Fruit fly (Drosophila melanogaster) whole organism, pupa: ENCODE data around the gene NdufA3.

Experiments used
- CG10348 ChIP-seq: fragments of 200-800 bp; sonication (Bioruptor generic); IDR thresholded peaks from 2 replicates; pipeline ENCODE4 v1.3.6; 2022; ENCODE audit warnings: missing biosample characterization, missing genetic modification characterization
- CG12605 ChIP-seq: fragments of 200-800 bp; sonication (Bioruptor generic); IDR thresholded peaks from 2 replicates; pipeline ENCODE4 v1.3.6; 2022; ENCODE audit warnings: missing biosample characterization, missing genetic modification characterization
- CG13204 ChIP-seq: fragments of 200-800 bp; sonication (Bioruptor generic); optimal IDR thresholded peaks from 2 replicates; lab custom pipeline; 2018; ENCODE audit warnings: missing biosample characterization, mild to moderate bottlenecking, missing genetic modification characterization, moderate library complexity
- CG14655 ChIP-seq: fragments of 200-800 bp; sonication (Bioruptor generic); optimal IDR thresholded peaks from 3 replicates; lab custom pipeline; 2017; ENCODE audit warnings: mild to moderate bottlenecking, missing biosample characterization, missing genetic modification reagents, missing genetic modification characterization
- CG15710 ChIP-seq: fragments of 200-800 bp; sonication (Bioruptor generic); optimal IDR thresholded peaks from 2 replicates; lab custom pipeline; 2018; ENCODE audit warnings: missing biosample characterization, mild to moderate bottlenecking, missing genetic modification characterization, moderate library complexity
- CG17806 ChIP-seq: fragments of 200-800 bp; sonication (Bioruptor generic); optimal IDR thresholded peaks from 2 replicates; lab custom pipeline; 2018; ENCODE audit warnings: missing biosample characterization, mild to moderate bottlenecking, missing genetic modification characterization, moderate library complexity
- CG32121 ChIP-seq: fragments of 200-800 bp; sonication (Bioruptor generic); IDR thresholded peaks from 2 replicates; pipeline ENCODE4 v1.3.6; 2022; ENCODE audit warnings: missing biosample characterization, missing genetic modification characterization
- CG34367 ChIP-seq: fragments of 200-800 bp; sonication (Bioruptor generic); optimal IDR thresholded peaks from 2 replicates; lab custom pipeline; 2018; ENCODE audit warnings: missing biosample characterization, mild to moderate bottlenecking, missing genetic modification characterization
- CG4496 ChIP-seq: fragments of 200-800 bp; sonication (Bioruptor generic); IDR thresholded peaks from 3 replicates; pipeline ENCODE4 v1.3.6; 2022; ENCODE audit warnings: missing biosample characterization, missing genetic modification characterization
- CG8159 ChIP-seq: fragments of 200-800 bp; sonication (Bioruptor generic); optimal IDR thresholded peaks from 3 replicates; lab custom pipeline; 2018; ENCODE audit warnings: missing biosample characterization, mild to moderate bottlenecking, missing genetic modification characterization, moderate library complexity
- CG8301 ChIP-seq: fragments of 200-800 bp; sonication (Bioruptor generic); optimal IDR thresholded peaks from 2 replicates; lab custom pipeline; 2018; ENCODE audit warnings: missing biosample characterization, mild to moderate bottlenecking, missing genetic modification characterization
- CG9948 ChIP-seq: fragments of 200-800 bp; sonication (Bioruptor generic); optimal IDR thresholded peaks from 2 replicates; lab custom pipeline; 2018; ENCODE audit warnings: missing biosample characterization, mild to moderate bottlenecking, missing genetic modification characterization, moderate library complexity
- D1 ChIP-seq: fragments of 200-800 bp; sonication (Bioruptor generic); optimal IDR thresholded peaks from 2 replicates; lab custom pipeline; 2018; ENCODE audit warnings: missing biosample characterization, mild to moderate bottlenecking, missing genetic modification characterization, moderate library complexity
- EcR ChIP-seq: fragments of 200-800 bp; sonication (Bioruptor generic); optimal IDR thresholded peaks from 3 replicates; lab custom pipeline; 2019; ENCODE audit warnings: missing biosample characterization, missing genetic modification characterization, mild to moderate bottlenecking, moderate library complexity, missing genetic modification reagents
- Ets98B ChIP-seq: fragments of 200-800 bp; sonication (Bioruptor generic); IDR thresholded peaks from 2 replicates; pipeline ENCODE4 v1.3.6; 2022; ENCODE audit warnings: missing biosample characterization, missing genetic modification characterization
- Pif1A ChIP-seq: fragments of 200-800 bp; sonication (Bioruptor generic); optimal IDR thresholded peaks from 3 replicates; lab custom pipeline; 2016; ENCODE audit warnings: missing biosample characterization, missing genetic modification characterization
- Pif1B ChIP-seq: fragments of 200-800 bp; sonication (Bioruptor generic); optimal IDR thresholded peaks from 3 replicates; lab custom pipeline; 2016; ENCODE audit warnings: missing biosample characterization, missing genetic modification characterization
- Snoo ChIP-seq: fragments of 200-800 bp; sonication (Bioruptor generic); optimal IDR thresholded peaks from 3 replicates; lab custom pipeline; 2017; ENCODE audit warnings: missing biosample characterization, mild to moderate bottlenecking, missing genetic modification characterization, inconsistent platforms
- fd96Ca ChIP-seq: fragments of 200-800 bp; sonication (Bioruptor generic); IDR thresholded peaks from 3 replicates; pipeline ENCODE4 v1.3.6; 2022; ENCODE audit warnings: missing biosample characterization, missing genetic modification characterization
- gl ChIP-seq: fragments of 200-800 bp; sonication (Bioruptor generic); optimal IDR thresholded peaks from 2 replicates; lab custom pipeline; 2018; ENCODE audit warnings: missing biosample characterization, mild to moderate bottlenecking, missing genetic modification characterization
- rn ChIP-seq: fragments of 200-800 bp; sonication (Bioruptor generic); IDR thresholded peaks from 2 replicates; pipeline ENCODE4 v1.3.6; 2022; ENCODE audit warnings: missing biosample characterization, missing genetic modification characterization

The NdufA3 gene

DNA sequence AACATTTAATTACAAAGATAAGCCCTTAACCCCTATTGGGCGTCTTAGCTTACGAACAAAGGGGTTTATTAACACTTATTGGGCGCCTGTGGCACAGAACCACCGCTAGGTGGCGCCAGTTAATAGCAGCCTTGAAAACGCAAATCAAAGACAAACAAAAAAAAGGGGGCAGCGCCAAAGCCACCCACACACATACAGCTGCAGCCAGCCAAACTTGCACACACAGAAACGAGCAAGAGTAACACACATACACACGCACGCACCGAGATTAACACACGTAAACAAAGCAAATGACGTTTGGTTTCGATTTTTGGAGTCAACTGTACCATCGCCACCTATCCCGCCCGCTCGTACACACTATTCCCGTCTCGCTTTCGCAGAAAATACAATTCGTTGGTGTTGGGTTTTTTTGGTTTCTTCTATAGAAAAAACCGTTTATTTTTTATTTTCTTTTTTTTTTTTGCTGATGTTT lies 7.7 kb downstream of the NdufA3 start:
- TF ChIP-seq CG34367 (tag; lab: Kevin White, UChicago) (peak; percentile 8), CG14655 (GFP tag; lab: Kevin White, UChicago) (no peak), Ets98B (peak; percentile 70), CG13204 (GFP tag; lab: Kevin White, UChicago) (peak; percentile 33), CG12605 (GFP tag; lab: Robert Waterston, UW) (peak; percentile 71), CG32121 (GFP tag; lab: Robert Waterston, UW) (peak; percentile 74), CG8301 (tag; lab: Kevin White, UChicago) (peak; percentile 9), CG8159 (tag; lab: Kevin White, UChicago) (peak; percentile 43), CG4496 (GFP tag; lab: Robert Waterston, UW) (peak; percentile 69; the same call in 2 of the 3 replicates), D1 (tag; lab: Kevin White, UChicago) (no peak), CG15710 (tag; lab: Kevin White, UChicago) (no peak), gl (no peak), rn (GFP tag; lab: Robert Waterston, UW) (no peak; the same call in 1 of the 2 replicates), Snoo (no peak), Pif1A (GFP tag; lab: Kevin White, UChicago) (no peak), EcR (GFP tag; lab: Kevin White, UChicago) (peak; percentile 8), fd96Ca (GFP tag; lab: Robert Waterston, UW) (peak; percentile 70; the same call in 1 of the 3 replicates), CG17806 (tag; lab: Kevin White, UChicago) (no peak), CG9948 (tag; lab: Kevin White, UChicago) (no peak), CG10348 (GFP tag; lab: Robert Waterston, UW) (no peak), Pif1B (GFP tag; lab: Kevin White, UChicago) (no peak)

dm6 chrX:9148989-9149522 lies 10.8 kb downstream of the NdufA3 start, which contains the start of the genes fh and Bap111:
fh (minus strand) TSS chrX:9149071.
Bap111 (plus strand) TSS chrX:9149309.
- no peak for TF ChIP-seq rn (GFP tag; lab: Robert Waterston, UW)
- TF ChIP-seq CG8159 (tag; lab: Kevin White, UChicago) = peak; percentile 7

dm6 chrX:9142224-9142802 lies 17.5 kb downstream of the NdufA3 start, which contains the start of gene CG7065:
CG7065 (plus strand) TSS chrX:9142493.
- TF ChIP-seq CG34367 (tag; lab: Kevin White, UChicago) = no peak
- TF ChIP-seq Pif1A (GFP tag; lab: Kevin White, UChicago) = no peak
- TF ChIP-seq CG10348 (GFP tag; lab: Robert Waterston, UW) = no peak
- no peak for TF ChIP-seq CG8301 (tag; lab: Kevin White, UChicago)
- no peak for TF ChIP-seq CG14655 (GFP tag; lab: Kevin White, UChicago)
- no peak for TF ChIP-seq EcR (GFP tag; lab: Kevin White, UChicago)
- TF ChIP-seq fd96Ca (GFP tag; lab: Robert Waterston, UW) = no peak
- no peak for TF ChIP-seq gl
- no peak for TF ChIP-seq Ets98B
- no peak for TF ChIP-seq CG17806 (tag; lab: Kevin White, UChicago)
- TF ChIP-seq Pif1B (GFP tag; lab: Kevin White, UChicago) = no peak
- no peak for TF ChIP-seq CG13204 (GFP tag; lab: Kevin White, UChicago)

dm6 chrX:9141219-9141618 lies 18.6 kb downstream of the NdufA3 start:
- TF ChIP-seq CG17806 (tag; lab: Kevin White, UChicago) (peak; percentile 64), EcR (GFP tag; lab: Kevin White, UChicago) (no peak), CG13204 (GFP tag; lab: Kevin White, UChicago) (no peak), CG32121 (GFP tag; lab: Robert Waterston, UW) (peak; percentile 72), CG8159 (tag; lab: Kevin White, UChicago) (peak; percentile 80), gl (peak; percentile 62), CG34367 (tag; lab: Kevin White, UChicago) (peak; percentile 70), D1 (tag; lab: Kevin White, UChicago) (peak; percentile 36), CG12605 (GFP tag; lab: Robert Waterston, UW) (peak; percentile 69), rn (GFP tag; lab: Robert Waterston, UW) (peak; percentile 70), CG10348 (GFP tag; lab: Robert Waterston, UW) (no peak), fd96Ca (GFP tag; lab: Robert Waterston, UW) (peak; percentile 91), CG15710 (tag; lab: Kevin White, UChicago) (peak; percentile 82), Snoo (peak; percentile 54), Pif1B (GFP tag; lab: Kevin White, UChicago) (no peak), CG8301 (tag; lab: Kevin White, UChicago) (peak; percentile 68), CG4496 (GFP tag; lab: Robert Waterston, UW) (peak; percentile 91), Pif1A (GFP tag; lab: Kevin White, UChicago) (no peak), Ets98B (peak; percentile 88), CG14655 (GFP tag; lab: Kevin White, UChicago) (no peak), CG9948 (tag; lab: Kevin White, UChicago) (peak; percentile 66)

DNA sequence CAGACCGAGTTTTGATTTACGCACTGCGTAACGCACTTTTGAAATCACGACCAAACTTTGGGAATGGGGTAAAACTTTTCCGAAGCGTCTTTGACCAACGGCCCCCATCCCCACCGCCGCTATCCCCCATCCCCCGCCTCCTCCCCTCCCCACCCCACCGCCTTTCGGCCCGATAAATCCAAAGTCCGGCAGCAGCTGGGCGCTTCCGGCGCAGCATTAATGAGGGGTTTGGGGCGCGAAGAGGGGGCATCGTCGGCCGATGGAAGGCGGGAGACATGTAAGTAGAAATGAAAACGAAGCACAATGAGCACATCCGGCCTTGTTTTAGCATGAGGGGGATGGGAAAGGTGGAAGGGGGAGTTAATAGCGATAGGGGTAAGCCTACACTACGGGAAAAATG lies 20.7 kb downstream of the NdufA3 start:
- TF ChIP-seq EcR (GFP tag; lab: Kevin White, UChicago) = no peak
- TF ChIP-seq CG12605 (GFP tag; lab: Robert Waterston, UW) = peak; percentile 48; the same call in 1 of the 2 replicates
- peak; percentile 16 for TF ChIP-seq CG8159 (tag; lab: Kevin White, UChicago)
- TF ChIP-seq CG32121 (GFP tag; lab: Robert Waterston, UW) = peak; percentile 59
- TF ChIP-seq Ets98B = peak; percentile 60
- peak; percentile 79 for TF ChIP-seq gl
- no peak for TF ChIP-seq Snoo
- no peak for TF ChIP-seq CG34367 (tag; lab: Kevin White, UChicago)
- peak; percentile 46; the same call in 2 of the 3 replicates for TF ChIP-seq fd96Ca (GFP tag; lab: Robert Waterston, UW)
- TF ChIP-seq CG10348 (GFP tag; lab: Robert Waterston, UW) = no peak
- TF ChIP-seq CG8301 (tag; lab: Kevin White, UChicago) = peak; percentile 18
- no peak for TF ChIP-seq CG9948 (tag; lab: Kevin White, UChicago)
- TF ChIP-seq rn (GFP tag; lab: Robert Waterston, UW) = no peak
- peak; percentile 61 for TF ChIP-seq CG14655 (GFP tag; lab: Kevin White, UChicago)
- TF ChIP-seq Pif1B (GFP tag; lab: Kevin White, UChicago) = no peak
- TF ChIP-seq CG13204 (GFP tag; lab: Kevin White, UChicago) = peak; percentile 79
- TF ChIP-seq CG17806 (tag; lab: Kevin White, UChicago) = peak; percentile 16
- TF ChIP-seq CG15710 (tag; lab: Kevin White, UChicago) = peak; percentile 31
- TF ChIP-seq D1 (tag; lab: Kevin White, UChicago) = no peak
- no peak for TF ChIP-seq Pif1A (GFP tag; lab: Kevin White, UChicago)
- TF ChIP-seq CG4496 (GFP tag; lab: Robert Waterston, UW) = peak; percentile 42; the same call in 1 of the 3 replicates
- TF ChIP-seq, all 21 proteins: peak for 12
